Fruit fly (Drosophila melanogaster) whole organism, adult: ENCODE measurements around the gene anox.

ENCODE experiments used
- CG5204 ChIP-seq: fragments of 200-800 bp; sonication (Bioruptor generic); optimal IDR thresholded peaks from 2 replicates; lab custom pipeline; 2016; ENCODE audit warnings: missing biosample characterization, missing genetic modification characterization
- kay ChIP-seq: fragments of 200-800 bp; sonication (Bioruptor generic); peaks from one replicate; lab custom pipeline; 2016; ENCODE audit warnings: missing biosample characterization, missing genetic modification characterization, borderline replicate concordance

DNA sequence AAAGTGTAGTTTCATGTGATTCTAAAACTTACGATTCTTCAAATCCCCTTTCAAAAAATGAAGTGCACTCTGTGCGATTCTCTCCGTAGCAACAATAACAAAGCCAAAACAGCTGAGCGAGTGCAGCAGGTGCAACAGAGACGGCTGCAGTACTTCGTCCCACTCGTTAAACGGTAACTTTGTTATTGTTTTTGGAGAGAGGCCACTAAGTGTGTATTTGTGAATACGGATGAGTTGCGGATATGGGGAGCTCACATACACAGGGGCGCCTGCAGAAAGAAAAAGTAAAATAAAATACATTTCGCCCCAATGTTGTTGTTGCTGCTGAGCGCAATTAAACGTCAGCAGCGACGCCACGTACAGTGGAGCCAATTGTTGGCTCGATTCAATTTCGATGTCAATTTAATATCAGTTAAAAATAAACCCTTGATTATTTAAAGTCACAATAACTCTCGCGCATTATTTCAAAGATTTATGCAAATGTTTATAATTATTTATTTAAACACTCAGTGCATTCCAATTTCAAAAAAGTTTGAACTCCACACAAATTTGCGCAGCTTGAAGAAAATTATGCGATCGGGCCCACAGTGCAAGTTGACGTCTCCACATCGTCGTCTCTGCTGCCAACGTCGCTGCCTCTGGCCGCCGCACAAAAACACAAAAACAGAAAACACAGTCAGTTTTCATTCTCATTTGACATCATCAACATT lies 48.4 kb upstream of the anox start:
- TF ChIP-seq kay (peak; percentile 98), CG5204 (peak; percentile 98)
